Fruit fly (Drosophila melanogaster) whole organism, prepupa: ENCODE results near the gene p-cup.

Source experiments
- Blimp-1 ChIP-seq: fragments of 200-800 bp; sonication (Bioruptor generic); optimal IDR thresholded peaks from 3 replicates; lab custom pipeline; 2017; ENCODE audit warnings: missing biosample characterization, missing genetic modification characterization, mild to moderate bottlenecking, moderate library complexity, missing genetic modification reagents
- CG3032 ChIP-seq: fragments of 200-800 bp; optimal IDR thresholded peaks from 2 replicates; lab custom pipeline; 2019; ENCODE audit warnings: missing biosample characterization, mild to moderate bottlenecking, missing genetic modification characterization, moderate library complexity
- CG31627 ChIP-seq: fragments of 200-800 bp; sonication (Bioruptor generic); optimal IDR thresholded peaks from 3 replicates; lab custom pipeline; 2016; ENCODE audit warnings: missing biosample characterization, missing genetic modification characterization
- CG34406 ChIP-seq: fragments of 200-800 bp; sonication (Bioruptor generic); optimal IDR thresholded peaks from 3 replicates; lab custom pipeline; 2016; ENCODE audit warnings: missing biosample characterization, missing genetic modification characterization
- CG6276 ChIP-seq: fragments of 200-800 bp; sonication (Bioruptor generic); optimal IDR thresholded peaks from 2 replicates; lab custom pipeline; 2017; ENCODE audit warnings: missing biosample characterization, mild to moderate bottlenecking, missing genetic modification characterization
- CG6854 ChIP-seq: fragments of 200-800 bp; sonication (Bioruptor generic); optimal IDR thresholded peaks from 2 replicates; lab custom pipeline; 2017; ENCODE audit warnings: missing biosample characterization, mild to moderate bottlenecking, missing genetic modification characterization
- CG9139 ChIP-seq: fragments of 200-800 bp; sonication (Bioruptor generic); optimal IDR thresholded peaks from 3 replicates; lab custom pipeline; 2017; ENCODE audit warnings: missing biosample characterization, mild to moderate bottlenecking, missing genetic modification characterization
- Hr39 ChIP-seq: fragments of 200-800 bp; sonication (Bioruptor generic); optimal IDR thresholded peaks from 2 replicates; lab custom pipeline; 2016; ENCODE audit warnings: missing biosample characterization, missing genetic modification characterization
- esn ChIP-seq: fragments of 200-800 bp; sonication (Bioruptor generic); optimal IDR thresholded peaks from 2 replicates; lab custom pipeline; 2016; ENCODE audit warnings: missing biosample characterization, mild to moderate bottlenecking, missing genetic modification characterization, moderate library complexity
- fd59A ChIP-seq: fragments of 200-800 bp; sonication (Bioruptor generic); optimal IDR thresholded peaks from 2 replicates; lab custom pipeline; 2017; ENCODE audit warnings: missing biosample characterization, mild to moderate bottlenecking, missing genetic modification characterization, missing genetic modification reagents
- fd85E ChIP-seq: fragments of 200-800 bp; sonication (Bioruptor generic); optimal IDR thresholded peaks from 3 replicates; lab custom pipeline; 2016; ENCODE audit warnings: missing biosample characterization, missing genetic modification characterization
- salr ChIP-seq, 2 experiments: fragments of 200-800 bp; sonication (Bioruptor generic); optimal IDR thresholded peaks; 3 replicates each; lab custom pipeline; 2016 to 2018; ENCODE audit warnings: missing biosample characterization in 2 of 2, missing genetic modification characterization in 2 of 2, mild to moderate bottlenecking in 1 of 2

- no peak for TF ChIP-seq Blimp-1 (GFP tag; lab: Kevin White, UChicago)
- no peak for TF ChIP-seq salr (GFP tag; optimal IDR thresholded peaks at IDR 0.05; lab: Kevin White, UChicago)
- TF ChIP-seq esn (GFP tag; lab: Kevin White, UChicago), result no peak
- TF ChIP-seq CG3032 (tag; lab: Kevin White, UChicago), result no peak
- no peak for TF ChIP-seq fd85E (GFP tag; lab: Kevin White, UChicago)
- no peak for TF ChIP-seq CG9139 (GFP tag; lab: Kevin White, UChicago)
- no peak for TF ChIP-seq CG6854 (GFP tag; lab: Kevin White, UChicago)
- no peak for TF ChIP-seq CG31627 (GFP tag; lab: Kevin White, UChicago)
- no peak for TF ChIP-seq Hr39 (GFP tag; lab: Kevin White, UChicago)
- TF ChIP-seq fd59A (GFP tag; lab: Kevin White, UChicago), result no peak
- no peak for TF ChIP-seq CG6276
- TF ChIP-seq CG34406 (GFP tag; lab: Kevin White, UChicago), result no peak
Measured at dm6 chrX:17481659-17482266, 33.2 kb upstream of the p-cup start.
